Fruit fly (Drosophila melanogaster) whole organism, pupa: ENCODE measurements around the gene ND-AGGG.

Experiments
- CG10348 ChIP-seq: fragments of 200-800 bp; sonication (Bioruptor generic); IDR thresholded peaks from 2 replicates; pipeline ENCODE4 v1.3.6; 2022; ENCODE audit warnings: missing biosample characterization, missing genetic modification characterization
- CG12605 ChIP-seq: fragments of 200-800 bp; sonication (Bioruptor generic); IDR thresholded peaks from 2 replicates; pipeline ENCODE4 v1.3.6; 2022; ENCODE audit warnings: missing biosample characterization, missing genetic modification characterization
- CG13204 ChIP-seq: fragments of 200-800 bp; sonication (Bioruptor generic); optimal IDR thresholded peaks from 2 replicates; lab custom pipeline; 2018; ENCODE audit warnings: missing biosample characterization, mild to moderate bottlenecking, missing genetic modification characterization, moderate library complexity
- CG14655 ChIP-seq: fragments of 200-800 bp; sonication (Bioruptor generic); optimal IDR thresholded peaks from 3 replicates; lab custom pipeline; 2017; ENCODE audit warnings: mild to moderate bottlenecking, missing biosample characterization, missing genetic modification reagents, missing genetic modification characterization
- CG15710 ChIP-seq: fragments of 200-800 bp; sonication (Bioruptor generic); optimal IDR thresholded peaks from 2 replicates; lab custom pipeline; 2018; ENCODE audit warnings: missing biosample characterization, mild to moderate bottlenecking, missing genetic modification characterization, moderate library complexity
- CG17806 ChIP-seq: fragments of 200-800 bp; sonication (Bioruptor generic); optimal IDR thresholded peaks from 2 replicates; lab custom pipeline; 2018; ENCODE audit warnings: missing biosample characterization, mild to moderate bottlenecking, missing genetic modification characterization, moderate library complexity
- CG32121 ChIP-seq: fragments of 200-800 bp; sonication (Bioruptor generic); IDR thresholded peaks from 2 replicates; pipeline ENCODE4 v1.3.6; 2022; ENCODE audit warnings: missing biosample characterization, missing genetic modification characterization
- CG34367 ChIP-seq: fragments of 200-800 bp; sonication (Bioruptor generic); optimal IDR thresholded peaks from 2 replicates; lab custom pipeline; 2018; ENCODE audit warnings: missing biosample characterization, mild to moderate bottlenecking, missing genetic modification characterization
- CG4496 ChIP-seq: fragments of 200-800 bp; sonication (Bioruptor generic); IDR thresholded peaks from 3 replicates; pipeline ENCODE4 v1.3.6; 2022; ENCODE audit warnings: missing biosample characterization, missing genetic modification characterization
- CG8159 ChIP-seq: fragments of 200-800 bp; sonication (Bioruptor generic); optimal IDR thresholded peaks from 3 replicates; lab custom pipeline; 2018; ENCODE audit warnings: missing biosample characterization, mild to moderate bottlenecking, missing genetic modification characterization, moderate library complexity
- CG8301 ChIP-seq: fragments of 200-800 bp; sonication (Bioruptor generic); optimal IDR thresholded peaks from 2 replicates; lab custom pipeline; 2018; ENCODE audit warnings: missing biosample characterization, mild to moderate bottlenecking, missing genetic modification characterization
- CG9948 ChIP-seq: fragments of 200-800 bp; sonication (Bioruptor generic); optimal IDR thresholded peaks from 2 replicates; lab custom pipeline; 2018; ENCODE audit warnings: missing biosample characterization, mild to moderate bottlenecking, missing genetic modification characterization, moderate library complexity
- D1 ChIP-seq: fragments of 200-800 bp; sonication (Bioruptor generic); optimal IDR thresholded peaks from 2 replicates; lab custom pipeline; 2018; ENCODE audit warnings: missing biosample characterization, mild to moderate bottlenecking, missing genetic modification characterization, moderate library complexity
- EcR ChIP-seq: fragments of 200-800 bp; sonication (Bioruptor generic); optimal IDR thresholded peaks from 3 replicates; lab custom pipeline; 2019; ENCODE audit warnings: missing biosample characterization, missing genetic modification characterization, mild to moderate bottlenecking, moderate library complexity, missing genetic modification reagents
- Ets98B ChIP-seq: fragments of 200-800 bp; sonication (Bioruptor generic); IDR thresholded peaks from 2 replicates; pipeline ENCODE4 v1.3.6; 2022; ENCODE audit warnings: missing biosample characterization, missing genetic modification characterization
- Pif1A ChIP-seq: fragments of 200-800 bp; sonication (Bioruptor generic); optimal IDR thresholded peaks from 3 replicates; lab custom pipeline; 2016; ENCODE audit warnings: missing biosample characterization, missing genetic modification characterization
- Snoo ChIP-seq: fragments of 200-800 bp; sonication (Bioruptor generic); optimal IDR thresholded peaks from 3 replicates; lab custom pipeline; 2017; ENCODE audit warnings: missing biosample characterization, mild to moderate bottlenecking, missing genetic modification characterization, inconsistent platforms
- fd96Ca ChIP-seq: fragments of 200-800 bp; sonication (Bioruptor generic); IDR thresholded peaks from 3 replicates; pipeline ENCODE4 v1.3.6; 2022; ENCODE audit warnings: missing biosample characterization, missing genetic modification characterization
- gl ChIP-seq: fragments of 200-800 bp; sonication (Bioruptor generic); optimal IDR thresholded peaks from 2 replicates; lab custom pipeline; 2018; ENCODE audit warnings: missing biosample characterization, mild to moderate bottlenecking, missing genetic modification characterization
- rn ChIP-seq: fragments of 200-800 bp; sonication (Bioruptor generic); IDR thresholded peaks from 2 replicates; pipeline ENCODE4 v1.3.6; 2022; ENCODE audit warnings: missing biosample characterization, missing genetic modification characterization

Gene ND-AGGG

dm6 chr3L:24975839-24976380 lies at the start of gene ND-AGGG:
ND-AGGG (plus strand) TSS chr3L:24976254.
- TF ChIP-seq CG10348 (GFP tag; lab: Robert Waterston, UW) (no peak), CG9948 (tag; lab: Kevin White, UChicago) (no peak), CG8301 (no peak), CG32121 (GFP tag; lab: Robert Waterston, UW) (no peak), CG34367 (tag; lab: Kevin White, UChicago) (no peak), CG4496 (no peak), Snoo (no peak), CG13204 (GFP tag; lab: Kevin White, UChicago) (no peak), fd96Ca (no peak), gl (tag; lab: Kevin White, UChicago) (no peak), CG12605 (no peak), CG17806 (tag; lab: Kevin White, UChicago) (no peak), Pif1A (GFP tag; lab: Kevin White, UChicago) (no peak), D1 (tag; lab: Kevin White, UChicago) (no peak), EcR (GFP tag; lab: Kevin White, UChicago) (no peak), CG14655 (GFP tag; lab: Kevin White, UChicago) (no peak), Ets98B (no peak), CG8159 (tag; lab: Kevin White, UChicago) (no peak)

- TF ChIP-seq CG32121 (GFP tag; lab: Robert Waterston, UW) (no peak), Snoo (no peak), CG13204 (GFP tag; lab: Kevin White, UChicago) (no peak), CG4496 (no peak), CG15710 (tag; lab: Kevin White, UChicago) (no peak), CG12605 (no peak), EcR (GFP tag; lab: Kevin White, UChicago) (no peak), gl (tag; lab: Kevin White, UChicago) (no peak), CG14655 (GFP tag; lab: Kevin White, UChicago) (no peak), CG8159 (tag; lab: Kevin White, UChicago) (no peak)
Observed at dm6 chr3L:24926882-24927281, 49.2 kb upstream of the ND-AGGG start, which contains the start of gene CG40472. CG40472 (plus strand) TSS chr3L:24927130.

- TF ChIP-seq rn (GFP tag; lab: Robert Waterston, UW) (no peak), CG12605 (no peak), CG17806 (tag; lab: Kevin White, UChicago) (no peak)
Observed at dm6 chr3L:24974970-24975369, 1.1 kb upstream of the ND-AGGG start.
